Fruit fly (Drosophila melanogaster) S2 (cell line): ENCODE data around the gene CG5510.

Experiments used
- CG8478 ChIP-seq: fragments of >200 bp; optimal IDR thresholded peaks from 2 replicates; lab custom pipeline; 2018
- CTCF ChIP-seq, 2 experiments: fragments of >200 bp; optimal IDR thresholded peaks; 2 replicates each; lab custom pipeline; 2018

dm6 chr3R:24163556-24164022 is 5.8 kb downstream of the CG5510 start, which contains the start of gene Apc2:
- TF ChIP-seq CTCF (optimal IDR thresholded peaks at IDR 0.05; lab: Kevin White, UChicago) (no peak), CG8478 (lab: Kevin White, UChicago) (no peak)
